Worm (Caenorhabditis elegans): ENCODE data around the gene rbx-1.

ce11 chrV:9725719-9726118 is 35.4 kb upstream of the rbx-1 start:
- no peak for TF ChIP-seq nhr-77 (tag; optimal IDR thresholded peaks at IDR 0.05)
- no peak for TF ChIP-seq mdl-1 (tag; optimal IDR thresholded peaks at IDR 0.05)
- no peak for TF ChIP-seq skn-1 (tag; optimal IDR thresholded peaks at IDR 0.05)
- no peak for TF ChIP-seq unc-39 (tag; optimal IDR thresholded peaks at IDR 0.05)
- TF ChIP-seq aly-2 (tag; optimal IDR thresholded peaks at IDR 0.05) = no peak
- TF ChIP-seq F13H6.1 (tag; optimal IDR thresholded peaks at IDR 0.05) = no peak
- TF ChIP-seq ztf-1 (GFP tag; conservative IDR thresholded peaks at IDR 0.05) = no peak
- TF ChIP-seq lin-13 (GFP tag; optimal IDR thresholded peaks at IDR 0.05) = no peak
- no peak for TF ChIP-seq lin-39 (tag; optimal IDR thresholded peaks at IDR 0.05)
- no peak for TF ChIP-seq nhr-12 (tag; optimal IDR thresholded peaks at IDR 0.05)
- TF ChIP-seq C34F6.9 (tag; optimal IDR thresholded peaks at IDR 0.05) = no peak
